Worm (Caenorhabditis elegans) whole organism, L4 larva: ENCODE results near the gene ZK742.7.
A peak's percentile ranks its signal among the peaks of the same experiment; 100 is the strongest.

Experiments used
- F37D6.2 ChIP-seq: sonication (generic microtip); optimal IDR thresholded peaks from 2 replicates; lab custom pipeline; 2016; ENCODE audit warnings: mild to moderate bottlenecking, missing genetic modification characterization, missing compliant biosample characterization
- R02D3.7 ChIP-seq: fragments of 150-350 bp; sonication (generic microtip); optimal IDR thresholded peaks from 3 replicates; lab custom pipeline; 2014; ENCODE audit warnings: missing biosample characterization, missing genetic modification characterization
- T20F7.1 ChIP-seq: fragments of 200-800 bp; sonication (Bioruptor generic); optimal IDR thresholded peaks from 2 replicates; lab custom pipeline; 2018; ENCODE audit warnings: mild to moderate bottlenecking, missing genetic modification characterization, missing compliant biosample characterization
- T26A8.4 ChIP-seq: fragments of 200-800 bp; sonication (Bioruptor generic); IDR thresholded peaks from 2 replicates; pipeline ENCODE4 v1.3.6; 2022; ENCODE audit warnings: missing genetic modification characterization, missing compliant biosample characterization
- Y5F2A.4 ChIP-seq: fragments of 200-800 bp; sonication (Bioruptor generic); optimal IDR thresholded peaks from 2 replicates; lab custom pipeline; 2018; ENCODE audit warnings: mild to moderate bottlenecking, missing genetic modification characterization, missing compliant biosample characterization
- Y75B8A.6 ChIP-seq: fragments of 200-800 bp; sonication (Bioruptor generic); IDR thresholded peaks from 2 replicates; pipeline ENCODE4 v1.3.6; 2022; ENCODE audit warnings: missing genetic modification reagents, missing genetic modification characterization, missing compliant biosample characterization
- ZK546.5 ChIP-seq, 2 experiments: sonication (generic microtip); optimal IDR thresholded peaks; 2 replicates each; lab custom pipeline; 2017; ENCODE audit warnings: missing biosample characterization in 2 of 2, missing genetic modification characterization in 2 of 2
- arid-1 ChIP-seq: fragments of 200-800 bp; sonication (Bioruptor generic); conservative IDR thresholded peaks from 2 replicates; pipeline ENCODE4 v1.3.6; 2022; ENCODE audit warnings: missing genetic modification reagents, missing genetic modification characterization, missing compliant biosample characterization
- attf-4 ChIP-seq: sonication (generic microtip); optimal IDR thresholded peaks from 3 replicates; lab custom pipeline; 2017; ENCODE audit warnings: missing biosample characterization, missing genetic modification characterization
- ceh-28 ChIP-seq: fragments of 150-350 bp; optimal IDR thresholded peaks from 2 replicates; lab custom pipeline; 2014; ENCODE audit warnings: missing biosample characterization, missing genetic modification reagents, missing genetic modification characterization
- ceh-44 ChIP-seq: fragments of 200-800 bp; sonication (Bioruptor generic); IDR thresholded peaks from 2 replicates; pipeline ENCODE4 v1.3.6; 2022; ENCODE audit warnings: missing genetic modification reagents, missing genetic modification characterization, missing compliant biosample characterization
- ceh-62 ChIP-seq: sonication (generic microtip); optimal IDR thresholded peaks from 2 replicates; lab custom pipeline; 2017; ENCODE audit warnings: missing biosample characterization, missing genetic modification characterization
- ceh-82 ChIP-seq: sonication (generic microtip); optimal IDR thresholded peaks from 2 replicates; lab custom pipeline; 2017; ENCODE audit warnings: missing biosample characterization, missing genetic modification characterization
- ces-1 ChIP-seq: fragments of 150-350 bp; sonication (generic microtip); optimal IDR thresholded peaks from 4 replicates; lab custom pipeline; 2014; ENCODE audit warnings: missing biosample characterization, missing genetic modification reagents, missing genetic modification characterization
- daf-12 ChIP-seq: fragments of 150-350 bp; optimal IDR thresholded peaks from 2 replicates; lab custom pipeline; 2014; ENCODE audit warnings: missing biosample characterization, missing genetic modification reagents, missing genetic modification characterization
- daf-16 ChIP-seq, 3 experiments: sonication (generic microtip); optimal IDR thresholded peaks; 2 replicates each; lab custom pipeline; 2016 to 2017; ENCODE audit warnings: missing genetic modification characterization in 3 of 3, missing genetic modification reagents in 3 of 3, mild to moderate bottlenecking in 2 of 3, missing compliant biosample characterization in 2 of 3, missing biosample characterization in 1 of 3, moderate library complexity in 1 of 3
- daf-19 ChIP-seq: fragments of 200-800 bp; sonication (Bioruptor generic); conservative IDR thresholded peaks from 2 replicates; pipeline ENCODE4 v1.3.6; 2022; ENCODE audit warnings: missing genetic modification characterization, missing compliant biosample characterization
- dmd-8 ChIP-seq: fragments of 200-800 bp; sonication (Bioruptor generic); IDR thresholded peaks from 2 replicates; pipeline ENCODE4 v1.3.6; 2022; ENCODE audit warnings: missing genetic modification characterization, missing compliant biosample characterization
- dmd-9 ChIP-seq: fragments of 200-800 bp; sonication (Bioruptor generic); IDR thresholded peaks from 2 replicates; pipeline ENCODE4 v1.3.6; 2022; ENCODE audit warnings: missing genetic modification reagents, missing genetic modification characterization, missing compliant biosample characterization
- dve-1 ChIP-seq: sonication (generic microtip); optimal IDR thresholded peaks from 2 replicates; lab custom pipeline; 2017; ENCODE audit warnings: antibody characterized with exemption, mild to moderate bottlenecking, missing genetic modification characterization, missing compliant biosample characterization; ENCODE audit not compliant: insufficient read depth
- fos-1 ChIP-seq: fragments of 150-350 bp; optimal IDR thresholded peaks from 2 replicates; lab custom pipeline; 2014; ENCODE audit warnings: missing biosample characterization, missing genetic modification characterization
- gei-8 ChIP-seq: fragments of 200-800 bp; sonication (Bioruptor generic); optimal IDR thresholded peaks from 2 replicates; lab custom pipeline; 2018; ENCODE audit warnings: mild to moderate bottlenecking, missing genetic modification characterization, missing compliant biosample characterization
- lim-7 ChIP-seq: fragments of 200-800 bp; sonication (Bioruptor generic); IDR thresholded peaks from 2 replicates; pipeline ENCODE4 v1.3.6; 2022; ENCODE audit warnings: missing genetic modification characterization, missing compliant biosample characterization
- lin-1 ChIP-seq: fragments of 200-800 bp; sonication (Bioruptor generic); IDR thresholded peaks from 2 replicates; pipeline ENCODE4 v1.3.6; 2022; ENCODE audit warnings: missing genetic modification reagents, missing genetic modification characterization, missing compliant biosample characterization
- lin-29 ChIP-seq: fragments of 200-800 bp; sonication (Bioruptor generic); IDR thresholded peaks from 2 replicates; pipeline ENCODE4 v1.3.6; 2022; ENCODE audit warnings: missing genetic modification reagents, missing genetic modification characterization, missing compliant biosample characterization
- lin-39 ChIP-seq: fragments of 150-350 bp; optimal IDR thresholded peaks from 2 replicates; lab custom pipeline; 2014; ENCODE audit warnings: missing biosample characterization, missing genetic modification reagents, missing genetic modification characterization
- lir-3 ChIP-seq: sonication (generic microtip); optimal IDR thresholded peaks from 2 replicates; lab custom pipeline; 2016; ENCODE audit warnings: mild to moderate bottlenecking, missing genetic modification characterization, missing compliant biosample characterization
- madf-9 ChIP-seq: fragments of 200-800 bp; sonication (Bioruptor generic); conservative IDR thresholded peaks from 2 replicates; pipeline ENCODE4 v1.3.6; 2022; ENCODE audit warnings: missing genetic modification reagents, missing genetic modification characterization, missing compliant biosample characterization
- mep-1 ChIP-seq: fragments of 150-350 bp; sonication (generic microtip); optimal IDR thresholded peaks from 3 replicates; lab custom pipeline; 2014; ENCODE audit warnings: missing biosample characterization, missing genetic modification characterization
- mes-2 ChIP-seq: sonication (generic microtip); optimal IDR thresholded peaks from 2 replicates; lab custom pipeline; 2016; ENCODE audit warnings: missing genotype, mild to moderate bottlenecking, missing genetic modification characterization, missing compliant biosample characterization; ENCODE audit not compliant: poor library complexity, severe bottlenecking
- mxl-3 ChIP-seq: fragments of 200-800 bp; sonication (Bioruptor generic); optimal IDR thresholded peaks from 2 replicates; lab custom pipeline; 2018; ENCODE audit warnings: mild to moderate bottlenecking, missing genetic modification characterization, missing compliant biosample characterization
- nhr-10 ChIP-seq: fragments of 150-350 bp; optimal IDR thresholded peaks from 2 replicates; lab custom pipeline; 2014; ENCODE audit warnings: missing biosample characterization, missing genetic modification characterization
- nhr-11 ChIP-seq: fragments of 150-350 bp; optimal IDR thresholded peaks from 2 replicates; lab custom pipeline; 2014; ENCODE audit warnings: missing biosample characterization, missing genetic modification characterization
- nhr-237 ChIP-seq: sonication (generic microtip); optimal IDR thresholded peaks from 2 replicates; lab custom pipeline; 2017; ENCODE audit warnings: missing biosample characterization, missing genetic modification characterization
- nhr-42 ChIP-seq: fragments of 200-800 bp; sonication (Bioruptor generic); IDR thresholded peaks from 2 replicates; pipeline ENCODE4 v1.3.6; 2022; ENCODE audit warnings: missing genetic modification characterization, missing compliant biosample characterization
- nhr-77 ChIP-seq: fragments of 150-350 bp; optimal IDR thresholded peaks from 2 replicates; lab custom pipeline; 2014; ENCODE audit warnings: missing biosample characterization, missing genetic modification characterization
- php-3 ChIP-seq: fragments of 200-800 bp; sonication (Bioruptor generic); IDR thresholded peaks from 2 replicates; pipeline ENCODE4 v1.3.6; 2022; ENCODE audit warnings: missing genetic modification reagents, missing genetic modification characterization, missing compliant biosample characterization
- pqm-1 ChIP-seq: sonication (generic microtip); optimal IDR thresholded peaks from 2 replicates; lab custom pipeline; 2017; ENCODE audit warnings: missing biosample characterization, missing genetic modification characterization
- sdz-12 ChIP-seq: fragments of 200-800 bp; sonication (Bioruptor generic); optimal IDR thresholded peaks from 2 replicates; lab custom pipeline; 2018; ENCODE audit warnings: mild to moderate bottlenecking, missing genetic modification characterization, missing compliant biosample characterization
- tra-1 ChIP-seq: fragments of 200-800 bp; sonication (Bioruptor generic); IDR thresholded peaks from 2 replicates; pipeline ENCODE4 v1.3.6; 2022; ENCODE audit warnings: missing genetic modification reagents, missing genetic modification characterization, missing compliant biosample characterization
- unc-39 ChIP-seq: sonication (generic microtip); optimal IDR thresholded peaks from 2 replicates; lab custom pipeline; 2017; ENCODE audit warnings: missing biosample characterization, missing genetic modification characterization
- vab-7 ChIP-seq: fragments of 200-800 bp; sonication (Bioruptor generic); IDR thresholded peaks from 2 replicates; pipeline ENCODE4 v1.3.6; 2022; ENCODE audit warnings: missing genetic modification reagents, missing genetic modification characterization, missing compliant biosample characterization
- zip-11 ChIP-seq: fragments of 200-800 bp; sonication (Bioruptor generic); IDR thresholded peaks from 2 replicates; pipeline ENCODE4 v1.3.6; 2022; ENCODE audit warnings: missing genetic modification characterization, missing compliant biosample characterization
- zip-2 ChIP-seq: fragments of 150-350 bp; optimal IDR thresholded peaks from 2 replicates; lab custom pipeline; 2014; ENCODE audit warnings: missing biosample characterization, missing genetic modification characterization
- ztf-11 ChIP-seq: fragments of 150-350 bp; optimal IDR thresholded peaks from 2 replicates; lab custom pipeline; 2014; ENCODE audit warnings: missing biosample characterization, missing genetic modification characterization

Gene ZK742.7

DNA sequence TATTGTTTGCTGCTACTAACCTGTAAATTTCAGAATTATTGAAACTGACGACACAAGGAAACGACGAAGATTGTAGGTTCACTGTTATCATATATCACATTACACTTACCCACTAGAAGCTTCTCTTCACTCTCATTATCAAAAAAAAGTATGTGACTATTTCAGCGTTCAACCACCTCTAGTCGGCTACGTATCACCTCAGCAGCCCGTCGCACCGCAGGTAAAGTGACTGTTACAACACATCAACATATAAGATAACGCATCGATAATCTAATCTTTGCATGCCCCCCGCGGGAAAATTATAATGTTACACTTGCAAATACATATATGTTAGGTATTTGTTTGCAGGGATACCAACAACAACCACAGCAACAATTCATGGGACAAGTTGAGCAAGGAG lies 11.5 kb upstream of the ZK742.7 start (continued):
- TF ChIP-seq lin-39 (tag; lab: Kevin White, UChicago) (no peak), Y75B8A.6 (GFP tag; lab: Robert Waterston, UW) (no peak), Y5F2A.4 (GFP tag; lab: Kevin White, UChicago) (no peak), tra-1 (GFP tag; lab: Robert Waterston, UW) (peak; percentile 30; the same call in 1 of the 2 replicates), zip-2 (tag; lab: Kevin White, UChicago) (no peak), ztf-11 (tag; lab: Kevin White, UChicago) (no peak), T26A8.4 (GFP tag; lab: Robert Waterston, UW) (peak; percentile 44; the same call in 1 of the 2 replicates), R02D3.7 (tag; lab: Kevin White, UChicago) (no peak), unc-39 (no peak), mep-1 (no peak), dve-1 (tag; lab: Kevin White, UChicago) (peak; percentile 71), F37D6.2 (tag; lab: Kevin White, UChicago) (no peak), ZK546.5 (tag; optimal IDR thresholded peaks at IDR 0.05; lab: Kevin White, UChicago) (no peak), fos-1 (tag; lab: Kevin White, UChicago) (no peak), ceh-62 (tag; lab: Kevin White, UChicago) (no peak), nhr-42 (GFP tag; lab: Robert Waterston, UW) (no peak), zip-11 (no peak), mxl-3 (peak; percentile 13), pqm-1 (peak; percentile 83), nhr-10 (tag; lab: Kevin White, UChicago) (no peak), ces-1 (no peak), vab-7 (GFP tag; lab: Robert Waterston, UW) (no peak), php-3 (no peak), madf-9 (GFP tag; lab: Robert Waterston, UW) (no peak), lin-29 (GFP tag; lab: Robert Waterston, UW) (no peak), daf-12 (tag; lab: Kevin White, UChicago) (no peak), lim-7 (GFP tag; lab: Robert Waterston, UW) (no peak), gei-8 (no peak), attf-4 (tag; lab: Kevin White, UChicago) (no peak), lin-1 (GFP tag; lab: Robert Waterston, UW) (0 out of 2 replicates have a peak, but pooled peaks have one; percentile 27), dmd-8 (GFP tag; lab: Robert Waterston, UW) (no peak), daf-19 (GFP tag; lab: Robert Waterston, UW) (no peak), nhr-237 (tag; lab: Kevin White, UChicago) (no peak), daf-16 (GFP tag; optimal IDR thresholded peaks at IDR 0.05; lab: Kevin White, UChicago) (no peak), daf-16 (tag; optimal IDR thresholded peaks at IDR 0.05; lab: Kevin White, UChicago) (peak; percentile 67), sdz-12 (GFP tag; lab: Kevin White, UChicago) (no peak), ceh-44 (no peak), nhr-77 (tag; lab: Kevin White, UChicago) (no peak), ceh-28 (no peak), nhr-11 (tag; lab: Kevin White, UChicago) (no peak), dmd-9 (GFP tag; lab: Robert Waterston, UW) (no peak), ceh-82 (no peak), T20F7.1 (GFP tag; lab: Kevin White, UChicago) (no peak), mes-2 (tag; lab: Kevin White, UChicago) (no peak), lir-3 (tag; lab: Kevin White, UChicago) (no peak), arid-1 (GFP tag; lab: Robert Waterston, UW) (no peak)
